Fruit fly (Drosophila melanogaster): Measurements from ENCODE around the gene CG7326.

The CG7326 gene

DNA sequence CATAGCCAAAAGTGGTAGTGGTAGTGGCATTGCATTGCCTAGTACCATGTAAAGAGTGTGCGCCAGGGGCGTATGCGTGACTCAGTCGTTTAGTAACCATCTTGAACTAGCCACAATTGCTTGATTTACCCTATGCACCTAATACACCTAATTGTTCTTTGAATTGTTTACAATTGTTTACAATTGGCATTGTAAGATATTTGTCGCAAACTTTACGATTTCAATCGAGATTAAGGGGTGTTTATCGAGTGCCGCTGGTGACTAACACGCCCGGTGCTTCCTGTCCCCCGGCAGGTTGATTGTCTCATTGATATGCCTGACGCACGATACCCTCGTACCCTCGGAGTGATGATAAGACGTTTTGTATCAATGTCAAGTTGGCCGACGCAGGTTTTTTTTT, 26.5 kb downstream of the CG7326 start (continued):
- TF ChIP-seq CG8388 (GFP tag; optimal IDR thresholded peaks at IDR 0.05) (peak; percentile 28), CG1647 (GFP tag; optimal IDR thresholded peaks at IDR 0.05) (no peak), slp2 (GFP tag; optimal IDR thresholded peaks at IDR 0.05) (no peak), CG10654 (GFP tag; optimal IDR thresholded peaks at IDR 0.05) (no peak), CG43689 (GFP tag; IDR thresholded peaks at IDR 0.05) (0 out of 2 replicates have a peak, but pooled peaks have one; percentile 13), HLH4C (GFP tag; IDR thresholded peaks at IDR 0.05; ENCODE audit: partially characterized antibody) (no peak), CG10147 (GFP tag; optimal IDR thresholded peaks at IDR 0.05) (no peak), CG17359 (tag; optimal IDR thresholded peaks at IDR 0.05) (no peak), CoRest (tag; optimal IDR thresholded peaks at IDR 0.05) (peak; percentile 68), CG17385 (GFP tag; optimal IDR thresholded peaks at IDR 0.05) (peak; percentile 30), dm (GFP tag; optimal IDR thresholded peaks at IDR 0.05) (peak; percentile 14), Dip2 (GFP tag; IDR thresholded peaks at IDR 0.05) (no peak), sc (optimal IDR thresholded peaks at IDR 0.05) (no peak), sc (GFP tag; optimal IDR thresholded peaks at IDR 0.05) (no peak), CG9817 (tag; optimal IDR thresholded peaks at IDR 0.05) (peak; percentile 46), Dll (GFP tag; IDR thresholded peaks at IDR 0.05; ENCODE audit: partially characterized antibody) (no peak), zen2 (GFP tag; IDR thresholded peaks at IDR 0.05; ENCODE audit: partially characterized antibody) (no peak), ap (GFP tag; IDR thresholded peaks at IDR 0.05) (no peak), CrebB (tag; optimal IDR thresholded peaks at IDR 0.05) (no peak), Mrtf (GFP tag; IDR thresholded peaks at IDR 0.05) (0 out of 3 replicates have a peak, but pooled peaks have one; percentile 11), CG18764 (GFP tag; optimal IDR thresholded peaks at IDR 0.05) (no peak), phol (tag; optimal IDR thresholded peaks at IDR 0.05) (no peak), PHDP (tag; optimal IDR thresholded peaks at IDR 0.05) (peak; percentile 22), slbo (GFP tag; IDR thresholded peaks at IDR 0.05) (peak; percentile 51), CG10366 (GFP tag; IDR thresholded peaks at IDR 0.05) (peak; percentile 50), Lpt (GFP tag; optimal IDR thresholded peaks at IDR 0.05) (no peak), CG7745 (tag; optimal IDR thresholded peaks at IDR 0.05) (no peak), CG1024 (GFP tag; IDR thresholded peaks at IDR 0.05) (no peak), rib (GFP tag; IDR thresholded peaks at IDR 0.05) (no peak), tio (GFP tag; optimal IDR thresholded peaks at IDR 0.05) (peak; percentile 17), CG2889 (GFP tag; IDR thresholded peaks at IDR 0.05) (0 out of 3 replicates have a peak, but pooled peaks have one; percentile 28), HmgD (GFP tag; optimal IDR thresholded peaks at IDR 0.05) (no peak), zen (tag; optimal IDR thresholded peaks at IDR 0.05) (no peak), Med (GFP tag) (peak; percentile 80), CG10979 (tag; optimal IDR thresholded peaks at IDR 0.05) (no peak), D19A (tag; optimal IDR thresholded peaks at IDR 0.05) (no peak), lmd (GFP tag; IDR thresholded peaks at IDR 0.05) (peak; percentile 64), psq (GFP tag; optimal IDR thresholded peaks at IDR 0.05) (no peak), Kr (GFP tag; optimal IDR thresholded peaks at IDR 0.05) (no peak), CG10462 (GFP tag; optimal IDR thresholded peaks at IDR 0.05) (no peak), CG2712 (tag; optimal IDR thresholded peaks at IDR 0.05) (peak; percentile 62), CG11085 (GFP tag; IDR thresholded peaks at IDR 0.05) (no peak), ranshi (GFP tag; IDR thresholded peaks at IDR 0.05) (no peak), Optix (GFP tag; IDR thresholded peaks at IDR 0.05) (0 out of 3 replicates have a peak, but pooled peaks have one; percentile 21), z (GFP tag; IDR thresholded peaks at IDR 0.05) (no peak), Eip74EF (GFP tag; optimal IDR thresholded peaks at IDR 0.05) (peak in 1 of 2 experiments; percentile 27), Camta (GFP tag; optimal IDR thresholded peaks at IDR 0.05) (peak; percentile 22), CG4424 (GFP tag; optimal IDR thresholded peaks at IDR 0.05) (no peak), NFAT (GFP tag; IDR thresholded peaks at IDR 0.05) (no peak), CG14014 (GFP tag; IDR thresholded peaks at IDR 0.05) (no peak), CG13296 (GFP tag; optimal IDR thresholded peaks at IDR 0.05) (no peak), sqz (GFP tag; optimal IDR thresholded peaks at IDR 0.05) (no peak)
